Fruit fly (Drosophila melanogaster): ENCODE data around the gene CG1792.

- TF ChIP-seq Eip78C (GFP tag) (no peak), Hr4 (GFP tag; optimal IDR thresholded peaks at IDR 0.05) (no peak), Gug (GFP tag; IDR thresholded peaks at IDR 0.05) (no peak), dac (GFP tag; optimal IDR thresholded peaks at IDR 0.05) (no peak), CG16779 (tag; optimal IDR thresholded peaks at IDR 0.05) (no peak), CG15336 (GFP tag; IDR thresholded peaks at IDR 0.05) (no peak), svp (GFP tag) (peak; percentile 62), Lpt (GFP tag; optimal IDR thresholded peaks at IDR 0.05) (no peak)
These were observed 8.7 kb upstream of the CG1792 start for dm6 chr3R:31607287-31607849.
